Fruit fly (Drosophila melanogaster): ENCODE results near the gene mthl15.

The mthl15 gene

DNA sequence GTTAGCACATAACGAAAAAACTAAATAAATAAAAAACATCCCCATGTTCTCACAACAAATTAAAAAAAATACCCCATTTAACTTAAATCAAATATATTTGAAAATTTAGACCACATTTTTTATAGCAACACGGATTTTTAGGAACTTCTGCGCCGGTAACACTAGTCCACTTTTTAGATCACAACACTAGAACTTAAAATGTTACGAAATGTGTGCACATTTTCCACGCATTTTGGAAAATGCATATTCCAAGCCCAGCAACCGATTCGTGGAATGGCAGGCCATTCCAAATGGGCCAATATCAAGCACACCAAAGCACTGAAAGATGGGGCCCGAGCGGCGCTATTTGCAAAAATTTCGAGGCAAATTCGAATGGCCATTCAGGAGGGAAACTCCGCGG is 30.6 kb upstream of the mthl15 start, which contains the start of gene CG4957 (continued):
- TF ChIP-seq Sox100B (GFP tag; optimal IDR thresholded peaks at IDR 0.05) (no peak), Atf6 (GFP tag; IDR thresholded peaks at IDR 0.05) (no peak), CG10565 (GFP tag; optimal IDR thresholded peaks at IDR 0.05) (no peak), nerfin-1 (tag; optimal IDR thresholded peaks at IDR 0.05) (peak; percentile 9), sd (tag; optimal IDR thresholded peaks at IDR 0.05) (peak; percentile 79), Dp (GFP tag; optimal IDR thresholded peaks at IDR 0.05) (peak; percentile 18), CG7839 (tag; optimal IDR thresholded peaks at IDR 0.05) (no peak), emc (GFP tag; optimal IDR thresholded peaks at IDR 0.05) (no peak), CG9797 (GFP tag; optimal IDR thresholded peaks at IDR 0.05) (peak; percentile 30), CG11456 (GFP tag; IDR thresholded peaks at IDR 0.05) (no peak), CG10209 (GFP tag; optimal IDR thresholded peaks at IDR 0.05) (no peak), dmrt99B (tag; optimal IDR thresholded peaks at IDR 0.05) (no peak), btn (GFP tag; optimal IDR thresholded peaks at IDR 0.05) (no peak), CG17361 (GFP tag; IDR thresholded peaks at IDR 0.05) (no peak), Dip3 (GFP tag; optimal IDR thresholded peaks at IDR 0.05) (no peak), sisA (GFP tag; IDR thresholded peaks at IDR 0.05) (no peak), MESR4 (GFP tag; optimal IDR thresholded peaks at IDR 0.05) (no peak), chinmo (GFP tag; IDR thresholded peaks at IDR 0.05; ENCODE audit: partially characterized antibody) (0 out of 4 replicates have a peak, but pooled peaks have one; percentile 25), fd64A (GFP tag; optimal IDR thresholded peaks at IDR 0.05) (no peak), Ets97D (GFP tag; optimal IDR thresholded peaks at IDR 0.05) (peak; percentile 14), CG8924 (tag; optimal IDR thresholded peaks at IDR 0.05) (no peak), CG12236 (GFP tag; optimal IDR thresholded peaks at IDR 0.05) (no peak), Pdp1 (GFP tag; optimal IDR thresholded peaks at IDR 0.05) (peak in 1 of 2 experiments; percentile 78), gfzf (GFP tag; optimal IDR thresholded peaks at IDR 0.05) (peak; percentile 70), CG34224 (GFP tag; IDR thresholded peaks at IDR 0.05; ENCODE audit: partially characterized antibody) (0 out of 3 replicates have a peak, but pooled peaks have one; percentile 14), hbn (GFP tag; IDR thresholded peaks at IDR 0.05; ENCODE audit: partially characterized antibody) (no peak), br (optimal IDR thresholded peaks at IDR 0.05) (no peak), sens-2 (GFP tag; IDR thresholded peaks at IDR 0.05) (no peak), Dad (GFP tag; optimal IDR thresholded peaks at IDR 0.05) (no peak), corto (GFP tag; optimal IDR thresholded peaks at IDR 0.05) (no peak), nerfin-2 (GFP tag; IDR thresholded peaks at IDR 0.05; ENCODE audit: partially characterized antibody) (no peak), wek (GFP tag; optimal IDR thresholded peaks at IDR 0.05) (no peak), CG17359 (tag; optimal IDR thresholded peaks at IDR 0.05) (no peak), NfI (GFP tag; optimal IDR thresholded peaks at IDR 0.05) (no peak), Bteb2 (GFP tag; optimal IDR thresholded peaks at IDR 0.05) (no peak), sqz (GFP tag; optimal IDR thresholded peaks at IDR 0.05) (no peak), CG32767 (GFP tag; IDR thresholded peaks at IDR 0.05) (no peak), klu (GFP tag; IDR thresholded peaks at IDR 0.05) (no peak), sens (GFP tag) (peak; percentile 53), NC2β (GFP tag; optimal IDR thresholded peaks at IDR 0.05) (no peak)

DNA sequence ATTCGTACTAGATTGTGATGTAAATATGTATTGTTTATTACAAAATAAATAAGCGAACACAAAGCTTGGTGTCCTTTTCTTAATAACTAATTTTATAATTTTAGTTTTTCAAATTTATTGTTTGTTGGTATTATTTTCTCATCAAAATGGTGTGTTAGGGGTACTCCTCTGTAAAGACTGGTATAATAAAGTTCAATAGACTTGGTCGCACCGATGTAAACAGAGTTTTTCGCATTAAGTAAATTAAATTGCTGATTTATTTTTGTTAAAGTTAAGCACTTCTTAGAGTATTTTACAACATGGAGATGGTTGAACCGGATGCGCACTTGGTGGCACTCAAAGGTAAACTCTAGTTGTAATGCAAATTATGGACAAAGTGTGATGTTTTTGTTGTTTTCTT is 28.4 kb upstream of the mthl15 start, which contains the start of gene CG4953:
Gene CG4953, plus strand, starts transcription at position 193 of the 400 bp plus-strand sequence.
- peak; percentile 0 for TF ChIP-seq phol (tag; optimal IDR thresholded peaks at IDR 0.05)
- no peak for TF ChIP-seq exex (tag; optimal IDR thresholded peaks at IDR 0.05)
- TF ChIP-seq NFAT (GFP tag; IDR thresholded peaks at IDR 0.05) = no peak
- no peak for TF ChIP-seq tin (GFP tag; optimal IDR thresholded peaks at IDR 0.05)
- no peak for TF ChIP-seq vfl (GFP tag; optimal IDR thresholded peaks at IDR 0.05)
- TF ChIP-seq Ssrp (tag; optimal IDR thresholded peaks at IDR 0.05) = no peak
- TF ChIP-seq CG4730 (GFP tag; IDR thresholded peaks at IDR 0.05) = no peak
- no peak for TF ChIP-seq Six4 (GFP tag; optimal IDR thresholded peaks at IDR 0.05)
- TF ChIP-seq hb (GFP tag; IDR thresholded peaks at IDR 0.05; ENCODE audit: partially characterized antibody) = no peak
- no peak for TF ChIP-seq dimm (GFP tag; IDR thresholded peaks at IDR 0.05)
- no peak for TF ChIP-seq corto (GFP tag; optimal IDR thresholded peaks at IDR 0.05)
- no peak for TF ChIP-seq CG2129 (GFP tag; IDR thresholded peaks at IDR 0.05; ENCODE audit: partially characterized antibody)
- TF ChIP-seq CG31365 (tag; optimal IDR thresholded peaks at IDR 0.05) = no peak
- TF ChIP-seq pfk (GFP tag; optimal IDR thresholded peaks at IDR 0.05) = peak; percentile 22

Measured in whole organism, embryonic.